Fruit fly (Drosophila melanogaster): ENCODE results near the gene Zw10.

Zw10 gene

dm6 chrX:2603851-2604505 is at the start of gene Zw10, which contains the start of gene Klp3A (continued):
- TF ChIP-seq CG6272 (GFP tag; IDR thresholded peaks at IDR 0.05) (peak; percentile 26; the same call in 1 of the 2 replicates), MBD-R2 (GFP tag; IDR thresholded peaks at IDR 0.05) (peak; percentile 65), CG4424 (GFP tag; optimal IDR thresholded peaks at IDR 0.05) (no peak), sug (tag; optimal IDR thresholded peaks at IDR 0.05) (peak; percentile 45), CG30403 (GFP tag; optimal IDR thresholded peaks at IDR 0.05) (peak; percentile 30), CG2120 (GFP tag; optimal IDR thresholded peaks at IDR 0.05) (peak; percentile 45), CG8944 (GFP tag; optimal IDR thresholded peaks at IDR 0.05) (peak; percentile 2), CG14667 (GFP tag; IDR thresholded peaks at IDR 0.05) (no peak), pzg (GFP tag; optimal IDR thresholded peaks at IDR 0.05) (peak; percentile 35), CG16813 (GFP tag; IDR thresholded peaks at IDR 0.05; ENCODE audit: partially characterized antibody) (peak; percentile 70), Rfx (GFP tag; IDR thresholded peaks at IDR 0.05) (peak; percentile 28; the same call in 1 of the 2 replicates), CG13775 (GFP tag; optimal IDR thresholded peaks at IDR 0.05) (peak; percentile 28), klu (GFP tag; IDR thresholded peaks at IDR 0.05) (no peak), Ets65A (GFP tag) (peak; percentile 81), usp (GFP tag; optimal IDR thresholded peaks at IDR 0.05) (no peak), CG9797 (GFP tag; optimal IDR thresholded peaks at IDR 0.05) (peak; percentile 14), CG4328 (GFP tag; optimal IDR thresholded peaks at IDR 0.05) (no peak), CG13287 (GFP tag; IDR thresholded peaks at IDR 0.05; ENCODE audit: partially characterized antibody) (peak; percentile 69), sna (GFP tag; IDR thresholded peaks at IDR 0.05; ENCODE audit: partially characterized antibody) (peak; percentile 63; the same call in 1 of the 2 replicates), slbo (GFP tag; IDR thresholded peaks at IDR 0.05) (peak; percentile 40), CG10209 (GFP tag; optimal IDR thresholded peaks at IDR 0.05) (no peak), CG13424 (tag; optimal IDR thresholded peaks at IDR 0.05) (peak; percentile 23), hb (GFP tag; IDR thresholded peaks at IDR 0.05; ENCODE audit: partially characterized antibody) (peak; percentile 70; the same call in 1 of the 3 replicates), E2f2 (GFP tag; IDR thresholded peaks at IDR 0.05) (peak; percentile 70), CG17186 (GFP tag; optimal IDR thresholded peaks at IDR 0.05) (peak; percentile 57), jumu (GFP tag; optimal IDR thresholded peaks at IDR 0.05) (peak; percentile 11), knrl (GFP tag; IDR thresholded peaks at IDR 0.05; ENCODE audit: partially characterized antibody) (peak; percentile 61; the same call in 2 of the 3 replicates), CG7963 (GFP tag; IDR thresholded peaks at IDR 0.05; ENCODE audit: partially characterized antibody) (peak; percentile 58; the same call in 1 of the 3 replicates), CG1024 (GFP tag; IDR thresholded peaks at IDR 0.05) (no peak), zfh2 (GFP tag; optimal IDR thresholded peaks at IDR 0.05) (peak; percentile 30), Bgb (GFP tag; IDR thresholded peaks at IDR 0.05; ENCODE audit: partially characterized antibody) (peak; percentile 44; the same call in 1 of the 2 replicates), gfzf (GFP tag; optimal IDR thresholded peaks at IDR 0.05) (peak; percentile 20), Fer1 (GFP tag; optimal IDR thresholded peaks at IDR 0.05) (no peak), ac (GFP tag; optimal IDR thresholded peaks at IDR 0.05) (no peak), Antp (GFP tag; optimal IDR thresholded peaks at IDR 0.05) (peak; percentile 1), Ptx1 (GFP tag; IDR thresholded peaks at IDR 0.05) (no peak), sens (GFP tag) (peak; percentile 86), NfI (GFP tag; optimal IDR thresholded peaks at IDR 0.05) (peak; percentile 27), CG15514 (GFP tag; optimal IDR thresholded peaks at IDR 0.05) (peak; percentile 46), inv (GFP tag; IDR thresholded peaks at IDR 0.05; ENCODE audit: partially characterized antibody) (peak; percentile 62), Dp (GFP tag; optimal IDR thresholded peaks at IDR 0.05) (peak; percentile 63), CG11456 (GFP tag; IDR thresholded peaks at IDR 0.05) (0 out of 3 replicates have a peak, but pooled peaks have one; percentile 14), CG6791 (GFP tag; IDR thresholded peaks at IDR 0.05; ENCODE audit: partially characterized antibody) (peak; percentile 61), lmd (GFP tag; IDR thresholded peaks at IDR 0.05) (0 out of 2 replicates have a peak, but pooled peaks have one; percentile 7), CG3838 (GFP tag; optimal IDR thresholded peaks at IDR 0.05) (no peak), Myb (GFP tag; optimal IDR thresholded peaks at IDR 0.05) (peak; percentile 78), D19B (GFP tag; optimal IDR thresholded peaks at IDR 0.05) (no peak), CG34224 (GFP tag; IDR thresholded peaks at IDR 0.05; ENCODE audit: partially characterized antibody) (peak; percentile 66; the same call in 2 of the 3 replicates), HLH54F (GFP tag; optimal IDR thresholded peaks at IDR 0.05) (peak; percentile 23)
